Fruit fly (Drosophila melanogaster): ENCODE results near the gene CG14857.

DNA sequence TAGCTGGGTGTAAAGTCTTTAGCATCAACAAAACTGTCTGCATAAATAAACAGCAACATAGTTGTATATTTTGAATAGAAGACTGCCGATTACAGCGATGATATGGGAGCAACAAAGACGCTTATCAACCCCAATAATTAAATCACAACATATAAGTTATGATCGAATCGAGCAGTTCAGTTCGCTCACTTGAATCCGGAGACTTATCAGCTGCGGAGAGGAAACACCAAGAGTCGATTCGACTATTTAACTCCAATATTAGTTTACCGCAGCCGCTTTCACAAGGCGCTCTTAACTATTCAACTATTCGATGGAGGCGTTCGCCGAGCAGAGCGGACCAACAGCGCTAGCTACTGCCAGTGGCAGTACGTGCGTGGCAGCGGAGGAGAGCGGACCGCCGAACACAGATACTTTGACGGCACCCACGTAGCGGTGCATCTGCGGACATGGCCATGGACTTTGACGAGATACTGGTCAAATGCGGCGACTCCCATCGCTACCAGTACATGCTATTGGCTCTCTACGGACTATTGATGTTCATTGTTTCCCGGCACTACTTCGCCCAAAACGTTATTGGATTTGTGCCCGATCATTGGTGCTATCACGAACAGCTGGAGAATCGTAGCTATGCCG, 2.8 kb upstream of the CG14857 start, which contains the start of gene CG14856:
- no peak for TF ChIP-seq CG9948 (tag; optimal IDR thresholded peaks at IDR 0.05)
- TF ChIP-seq D1 (tag; optimal IDR thresholded peaks at IDR 0.05), result no peak
- no peak for TF ChIP-seq gl (tag; optimal IDR thresholded peaks at IDR 0.05)
- TF ChIP-seq CG34367 (tag; optimal IDR thresholded peaks at IDR 0.05), result no peak
